Fruit fly (Drosophila melanogaster) whole organism, embryonic: Measurements from ENCODE around the gene Naam.
A peak's percentile ranks its signal among the peaks of the same experiment; 100 is the strongest.

ENCODE experiments used
- ATbp ChIP-seq: fragments of 200-800 bp; sonication (Bioruptor generic); optimal IDR thresholded peaks from 2 replicates; lab custom pipeline; 2017; ENCODE audit warnings: missing biosample characterization, mild to moderate bottlenecking, missing genetic modification characterization, missing genetic modification reagents
- Atf-2 ChIP-seq: fragments of 200-800 bp; sonication (Bioruptor generic); optimal IDR thresholded peaks from 2 replicates; lab custom pipeline; 2016; ENCODE audit warnings: missing biosample characterization, missing genetic modification characterization
- Bdp1 ChIP-seq: fragments of 200-800 bp; sonication (Bioruptor generic); optimal IDR thresholded peaks from 3 replicates; lab custom pipeline; 2016; ENCODE audit warnings: missing biosample characterization, missing genetic modification characterization
- Bgb ChIP-seq: fragments of 200-800 bp; sonication (Bioruptor generic); IDR thresholded peaks from 2 replicates; pipeline ENCODE4 v1.3.6; 2022; ENCODE audit warnings: missing biosample characterization, missing genetic modification characterization; ENCODE audit not compliant: partially characterized antibody
- CG1024 ChIP-seq: fragments of 200-800 bp; sonication (Bioruptor generic); IDR thresholded peaks from 2 replicates; pipeline ENCODE4 v1.3.6; 2022; ENCODE audit warnings: missing biosample characterization, missing genetic modification characterization
- CG10366 ChIP-seq: fragments of 200-800 bp; sonication (Bioruptor generic); IDR thresholded peaks from 2 replicates; pipeline ENCODE4 v1.3.6; 2022; ENCODE audit warnings: missing biosample characterization, missing genetic modification characterization
- CG10431 ChIP-seq: fragments of 200-800 bp; sonication (Bioruptor generic); optimal IDR thresholded peaks from 3 replicates; lab custom pipeline; 2018; ENCODE audit warnings: missing biosample characterization, mild to moderate bottlenecking, missing genetic modification characterization
- CG11247 ChIP-seq: fragments of 200-800 bp; sonication (Bioruptor generic); IDR thresholded peaks from 2 replicates; pipeline ENCODE4 v1.3.6; 2022; ENCODE audit warnings: missing biosample characterization, missing genetic modification characterization
- CG12769 ChIP-seq: fragments of 200-800 bp; sonication (Bioruptor generic); optimal IDR thresholded peaks from 2 replicates; lab custom pipeline; 2019; ENCODE audit warnings: missing biosample characterization, mild to moderate bottlenecking, missing genetic modification characterization, moderate library complexity
- CG13424 ChIP-seq: fragments of 200-800 bp; sonication (Bioruptor generic); optimal IDR thresholded peaks from 2 replicates; lab custom pipeline; 2019; ENCODE audit warnings: missing biosample characterization, mild to moderate bottlenecking, missing genetic modification characterization, moderate library complexity
- CG14667 ChIP-seq: fragments of 200-800 bp; sonication (Bioruptor generic); IDR thresholded peaks from 2 replicates; pipeline ENCODE4 v1.3.6; 2022; ENCODE audit warnings: missing biosample characterization, missing genetic modification characterization
- CG14860 ChIP-seq: fragments of 200-800 bp; sonication (Bioruptor generic); IDR thresholded peaks from 3 replicates; pipeline ENCODE4 v1.3.6; 2022; ENCODE audit warnings: missing biosample characterization, missing genetic modification characterization; ENCODE audit not compliant: partially characterized antibody
- CG1529 ChIP-seq: fragments of 200-800 bp; sonication (Bioruptor generic); optimal IDR thresholded peaks from 3 replicates; lab custom pipeline; 2018; ENCODE audit warnings: missing biosample characterization, missing genetic modification characterization
- CG16815 ChIP-seq: fragments of 200-800 bp; sonication (Bioruptor generic); optimal IDR thresholded peaks from 3 replicates; lab custom pipeline; 2017; ENCODE audit warnings: missing biosample characterization, mild to moderate bottlenecking, missing genetic modification characterization
- CG17328 ChIP-seq: fragments of 200-800 bp; sonication (Bioruptor generic); IDR thresholded peaks from 2 replicates; pipeline ENCODE4 v1.3.6; 2022; ENCODE audit warnings: missing biosample characterization, missing genetic modification characterization
- CG17385 ChIP-seq: fragments of 200-800 bp; sonication (Bioruptor generic); optimal IDR thresholded peaks from 3 replicates; lab custom pipeline; 2018; ENCODE audit warnings: missing biosample characterization, mild to moderate bottlenecking, missing genetic modification characterization
- CG18011 ChIP-seq: fragments of 200-800 bp; sonication (Bioruptor generic); optimal IDR thresholded peaks from 2 replicates; lab custom pipeline; 2017; ENCODE audit warnings: missing biosample characterization, missing genetic modification characterization, mild to moderate bottlenecking, moderate library complexity, missing genotype
- CG18764 ChIP-seq: fragments of 200-800 bp; sonication (Bioruptor generic); optimal IDR thresholded peaks from 3 replicates; lab custom pipeline; 2016; ENCODE audit warnings: missing biosample characterization, missing genetic modification characterization
- CG30403 ChIP-seq: fragments of 200-800 bp; sonication (Bioruptor generic); optimal IDR thresholded peaks from 3 replicates; lab custom pipeline; 2016; ENCODE audit warnings: missing biosample characterization, missing genetic modification characterization
- CG3065 ChIP-seq: fragments of 200-800 bp; sonication (Bioruptor generic); optimal IDR thresholded peaks from 2 replicates; lab custom pipeline; 2016; ENCODE audit warnings: missing biosample characterization, missing genetic modification characterization
- CG3726 ChIP-seq: fragments of 200-800 bp; sonication (Bioruptor generic); IDR thresholded peaks from 3 replicates; pipeline ENCODE4, ENCODE4 v1.3.6; 2022; ENCODE audit warnings: missing biosample characterization, missing genetic modification characterization
- CG8478 ChIP-seq: fragments of >200 bp; optimal IDR thresholded peaks from 2 replicates; lab custom pipeline; 2018
- Dek ChIP-seq: fragments of 200-800 bp; sonication (Bioruptor generic); optimal IDR thresholded peaks from 3 replicates; lab custom pipeline; 2019; ENCODE audit warnings: missing biosample characterization, mild to moderate bottlenecking, missing genetic modification characterization, moderate library complexity
- Dfd ChIP-seq, 2 experiments: fragments of >200 bp; optimal IDR thresholded peaks; 2 replicates each; lab custom pipeline; 2017; ENCODE audit warnings: missing biosample characterization in 2 of 2, missing genetic modification characterization in 2 of 2
- Drgx ChIP-seq: fragments of 200-800 bp; sonication (Bioruptor generic); IDR thresholded peaks from 2 replicates; pipeline ENCODE4 v1.3.6; 2022; ENCODE audit warnings: missing biosample characterization, missing genetic modification characterization
- NFAT ChIP-seq: fragments of 200-800 bp; sonication (Bioruptor generic); IDR thresholded peaks from 2 replicates; pipeline ENCODE4 v1.3.6; 2022; ENCODE audit warnings: missing biosample characterization, missing genetic modification characterization
- Nf-YB ChIP-seq: fragments of 200-800 bp; sonication (Bioruptor generic); optimal IDR thresholded peaks from 3 replicates; lab custom pipeline; 2019; ENCODE audit warnings: missing biosample characterization, mild to moderate bottlenecking, missing genetic modification characterization, moderate library complexity
- Rx ChIP-seq: fragments of 200-800 bp; sonication (Bioruptor generic); IDR thresholded peaks from 2 replicates; pipeline ENCODE4 v1.3.6; 2022; ENCODE audit warnings: missing biosample characterization, missing genetic modification characterization
- Sox100B ChIP-seq: fragments of 200-800 bp; sonication (Bioruptor generic); optimal IDR thresholded peaks from 3 replicates; lab custom pipeline; 2018; ENCODE audit warnings: missing biosample characterization, mild to moderate bottlenecking, missing genetic modification characterization
- TFAM ChIP-seq: fragments of 200-800 bp; sonication (Bioruptor generic); optimal IDR thresholded peaks from 2 replicates; lab custom pipeline; 2017; ENCODE audit warnings: missing biosample characterization, missing genetic modification characterization, inconsistent platforms
- Taf1 ChIP-seq: fragments of 200-800 bp; sonication (Bioruptor generic); IDR thresholded peaks from 2 replicates; pipeline ENCODE4 v1.3.6; 2022; ENCODE audit warnings: missing biosample characterization, missing genetic modification characterization
- Vsx1 ChIP-seq: fragments of 200-800 bp; sonication (Bioruptor generic); optimal IDR thresholded peaks from 2 replicates; lab custom pipeline; 2017; ENCODE audit warnings: missing biosample characterization, mild to moderate bottlenecking, missing genetic modification characterization, missing genetic modification reagents
- bbx ChIP-seq: fragments of 200-800 bp; sonication (Bioruptor generic); IDR thresholded peaks from 2 replicates; pipeline ENCODE4 v1.3.6; 2022; ENCODE audit warnings: missing biosample characterization, missing genetic modification characterization; ENCODE audit not compliant: partially characterized antibody
- chif ChIP-seq, 2 experiments: fragments of 200-800 bp; sonication (Bioruptor generic); optimal IDR thresholded peaks; 3 replicates each; lab custom pipeline; 2016; ENCODE audit warnings: missing biosample characterization in 2 of 2, missing genetic modification characterization in 2 of 2
- dati ChIP-seq: fragments of 200-800 bp; sonication (Bioruptor generic); IDR thresholded peaks from 2 replicates; pipeline ENCODE4 v1.3.6; 2022; ENCODE audit warnings: missing biosample characterization, missing genetic modification characterization
- ems ChIP-seq: fragments of 200-800 bp; sonication (Bioruptor generic); optimal IDR thresholded peaks from 3 replicates; lab custom pipeline; 2016; ENCODE audit warnings: missing biosample characterization, missing genetic modification characterization
- gce ChIP-seq: fragments of 200-800 bp; sonication (Bioruptor generic); IDR thresholded peaks from 3 replicates; pipeline ENCODE4 v1.3.6; 2022; ENCODE audit warnings: missing biosample characterization, missing genetic modification characterization
- gfzf ChIP-seq: fragments of 200-800 bp; sonication (Bioruptor generic); optimal IDR thresholded peaks from 2 replicates; lab custom pipeline; 2016; ENCODE audit warnings: missing biosample characterization, mild to moderate bottlenecking, missing genetic modification characterization, moderate library complexity
- gsb-n ChIP-seq: fragments of 200-800 bp; sonication (Bioruptor generic); optimal IDR thresholded peaks from 3 replicates; lab custom pipeline; 2018; ENCODE audit warnings: missing biosample characterization, mild to moderate bottlenecking, missing genetic modification characterization
- her ChIP-seq: fragments of 200-800 bp; sonication (Bioruptor generic); optimal IDR thresholded peaks from 2 replicates; lab custom pipeline; 2016; ENCODE audit warnings: missing biosample characterization, missing genetic modification characterization
- jing ChIP-seq: fragments of 200-800 bp; sonication (Bioruptor generic); optimal IDR thresholded peaks from 2 replicates; lab custom pipeline; 2018; ENCODE audit warnings: missing biosample characterization, mild to moderate bottlenecking, missing genetic modification characterization
- lbe ChIP-seq: fragments of 200-800 bp; sonication (Bioruptor generic); optimal IDR thresholded peaks from 2 replicates; lab custom pipeline; 2016; ENCODE audit warnings: missing biosample characterization, mild to moderate bottlenecking, missing genetic modification characterization
- lilli ChIP-seq: fragments of 200-800 bp; sonication (Bioruptor generic); optimal IDR thresholded peaks from 3 replicates; lab custom pipeline; 2016; ENCODE audit warnings: missing biosample characterization, missing genetic modification characterization
- nom ChIP-seq: fragments of 200-800 bp; sonication (Bioruptor generic); optimal IDR thresholded peaks from 2 replicates; lab custom pipeline; 2017; ENCODE audit warnings: missing biosample characterization, missing genetic modification characterization, mild to moderate bottlenecking, moderate library complexity, missing genetic modification reagents
- prd ChIP-seq, 3 experiments: fragments of >200 bp in 2 of 3; fragments of 200-800 bp in 1 of 3; sonication (Bioruptor generic) in 1 of 3; optimal IDR thresholded peaks in 2 of 3; IDR thresholded peaks in 1 of 3; 2 replicates in 2 of 3; 3 replicates in 1 of 3; pipeline versions ENCODE4 v1.3.6 to Lab custom; 2017 to 2022; ENCODE audit warnings: missing biosample characterization in 1 of 3, missing genetic modification characterization in 1 of 3
- shn ChIP-seq: fragments of 200-800 bp; sonication (Bioruptor generic); optimal IDR thresholded peaks from 3 replicates; lab custom pipeline; 2016; ENCODE audit warnings: missing biosample characterization, missing genetic modification characterization
- tio ChIP-seq: fragments of 200-800 bp; sonication (Bioruptor generic); optimal IDR thresholded peaks from 2 replicates; lab custom pipeline; 2017; ENCODE audit warnings: missing biosample characterization, missing genetic modification characterization, inconsistent platforms
- tna ChIP-seq: fragments of 200-800 bp; sonication (Bioruptor generic); IDR thresholded peaks from 2 replicates; pipeline ENCODE4 v1.3.6; 2022; ENCODE audit warnings: missing biosample characterization, missing genetic modification characterization; ENCODE audit not compliant: partially characterized antibody
- zfh1 ChIP-seq: fragments of 200-800 bp; sonication (Bioruptor generic); IDR thresholded peaks from 3 replicates; pipeline ENCODE4 v1.3.6; 2022; ENCODE audit warnings: missing biosample characterization, missing genetic modification characterization

The Naam gene

dm6 chr3R:19644094-19644900 lies 27.0 kb upstream of the Naam start, which contains the start of gene Vha13 (continued):
- TF ChIP-seq Atf-2 (GFP tag; lab: Kevin White, UChicago) (no peak), gce (GFP tag; lab: Robert Waterston, UW) (no peak), Sox100B (GFP tag; lab: Kevin White, UChicago) (no peak), CG13424 (tag; lab: Kevin White, UChicago) (no peak), Bdp1 (no peak), NFAT (GFP tag; lab: Robert Waterston, UW) (peak; percentile 84), tna (peak; percentile 18; the same call in 1 of the 2 replicates), lbe (GFP tag; lab: Kevin White, UChicago) (no peak), CG18011 (peak; percentile 98), CG11247 (GFP tag; lab: Robert Waterston, UW) (peak; percentile 76), Drgx (GFP tag; lab: Robert Waterston, UW) (no peak), Vsx1 (GFP tag; lab: Kevin White, UChicago) (no peak), prd (optimal IDR thresholded peaks at IDR 0.05; lab: Kevin White, UChicago) (no peak), prd (GFP tag; IDR thresholded peaks at IDR 0.05; lab: Robert Waterston, UW) (peak; percentile 67; the same call in 2 of the 3 replicates), CG14667 (GFP tag; lab: Robert Waterston, UW) (peak; percentile 39; the same call in 1 of the 2 replicates), CG3065 (GFP tag; lab: Kevin White, UChicago) (no peak), CG30403 (GFP tag; lab: Kevin White, UChicago) (peak; percentile 34), CG17385 (GFP tag; lab: Kevin White, UChicago) (peak; percentile 37), gsb-n (tag; lab: Kevin White, UChicago) (no peak), CG16815 (no peak), Dfd (GFP tag; optimal IDR thresholded peaks at IDR 0.05; lab: Kevin White, UChicago) (no peak), CG18764 (GFP tag; lab: Kevin White, UChicago) (no peak), lilli (GFP tag; lab: Kevin White, UChicago) (peak; percentile 56), ATbp (GFP tag; lab: Kevin White, UChicago) (peak; percentile 4), CG8478 (lab: Kevin White, UChicago) (no peak), CG10366 (GFP tag; lab: Robert Waterston, UW) (peak; percentile 48), CG1024 (GFP tag; lab: Robert Waterston, UW) (peak; percentile 14; the same call in 1 of the 2 replicates), CG10431 (GFP tag; lab: Kevin White, UChicago) (no peak), dati (GFP tag; lab: Robert Waterston, UW) (no peak), Taf1 (peak; percentile 58; the same call in 1 of the 2 replicates), Bgb (GFP tag; lab: Robert Waterston, UW) (peak; percentile 79), CG1529 (GFP tag; lab: Kevin White, UChicago) (no peak), Dek (peak; percentile 42), her (GFP tag; lab: Kevin White, UChicago) (peak; percentile 57), tio (GFP tag; lab: Kevin White, UChicago) (no peak), CG14860 (GFP tag; lab: Robert Waterston, UW) (peak; percentile 8; the same call in 2 of the 3 replicates), zfh1 (GFP tag; lab: Robert Waterston, UW) (no peak; the same call in 2 of the 3 replicates), CG12769 (tag; lab: Kevin White, UChicago) (peak; percentile 55), CG3726 (GFP tag; lab: Robert Waterston, UW) (no peak), gfzf (peak; percentile 10), Nf-YB (no peak), CG17328 (peak; percentile 26; the same call in 1 of the 2 replicates), jing (GFP tag; lab: Kevin White, UChicago) (no peak), bbx (GFP tag; lab: Robert Waterston, UW) (peak; percentile 79), TFAM (GFP tag; lab: Kevin White, UChicago) (no peak), chif (GFP tag; optimal IDR thresholded peaks at IDR 0.05; lab: Kevin White, UChicago) (peak in 1 of 2 experiments; percentile 3), shn (GFP tag; lab: Kevin White, UChicago) (peak; percentile 49), nom (peak; percentile 80), Rx (GFP tag; lab: Robert Waterston, UW) (no peak), ems (no peak)
